Worm (Caenorhabditis elegans): ENCODE results near the gene C16D2.1.

DNA sequence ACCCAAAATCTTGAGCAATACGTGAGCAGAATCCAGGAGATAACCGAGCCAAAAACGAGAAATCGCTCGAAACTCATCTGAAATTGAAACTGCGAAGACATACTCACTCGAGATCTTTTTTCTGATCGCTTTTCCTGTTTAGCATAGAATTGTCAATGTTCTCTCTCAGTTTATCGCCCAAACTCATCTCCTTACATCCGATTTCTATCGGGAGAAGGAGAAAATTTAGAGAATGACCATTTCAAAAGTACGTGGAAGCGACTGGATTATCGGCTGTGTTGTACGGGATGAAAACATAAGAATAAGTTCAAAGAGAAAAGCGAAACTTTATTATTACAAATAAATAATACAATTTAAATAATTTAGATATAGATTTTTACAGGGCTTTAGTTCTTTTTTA is 41.4 kb downstream of the C16D2.1 start, which contains the start of gene T23G7.2:
- no peak for TF ChIP-seq tbx-7 (tag; optimal IDR thresholded peaks at IDR 0.05)
- TF ChIP-seq pqm-1 (tag; optimal IDR thresholded peaks at IDR 0.05), result no peak
- no peak for TF ChIP-seq unc-55 (GFP tag; optimal IDR thresholded peaks at IDR 0.05)
- TF ChIP-seq ama-1 (optimal IDR thresholded peaks at IDR 0.05), result no peak
- TF ChIP-seq pha-4 (tag; optimal IDR thresholded peaks at IDR 0.05), result no peak
- no peak for TF ChIP-seq ceh-9 (tag; optimal IDR thresholded peaks at IDR 0.05)
- TF ChIP-seq ceh-31 (tag; optimal IDR thresholded peaks at IDR 0.05), result no peak
- TF ChIP-seq nfya-1 (tag; optimal IDR thresholded peaks at IDR 0.05), result no peak
- TF ChIP-seq hlh-30 (tag; optimal IDR thresholded peaks at IDR 0.05; ENCODE audit: insufficient read depth), result no peak
- TF ChIP-seq T23F11.4 (GFP tag; optimal IDR thresholded peaks at IDR 0.05), result no peak
- no peak for TF ChIP-seq ceh-6 (GFP tag; optimal IDR thresholded peaks at IDR 0.05)
- TF ChIP-seq pax-1 (tag; optimal IDR thresholded peaks at IDR 0.05), result no peak
- no peak for TF ChIP-seq nhr-11 (tag; optimal IDR thresholded peaks at IDR 0.05)

All from whole organism, late embryonic.